Worm (Caenorhabditis elegans): Measurements from ENCODE around the gene C49F5.13.

ce11 chrX:11985887-11986286, 24.7 kb downstream of the C49F5.13 start, which contains the start of gene C49F5.5:
- TF ChIP-seq aly-2 (tag; optimal IDR thresholded peaks at IDR 0.05) (no peak), mep-1 (tag; optimal IDR thresholded peaks at IDR 0.05) (no peak), ces-1 (GFP tag; optimal IDR thresholded peaks at IDR 0.05) (no peak), alr-1 (tag; optimal IDR thresholded peaks at IDR 0.05; ENCODE audit: borderline replicate concordance) (no peak)
